Worm (Caenorhabditis elegans) whole organism, L1 larva: ENCODE measurements around the gene W09G12.9.

Experiments
- alr-1 ChIP-seq: fragments of 200-800 bp; sonication (Bioruptor generic); optimal IDR thresholded peaks from 2 replicates; lab custom pipeline; 2018; ENCODE audit warnings: borderline replicate concordance, mild to moderate bottlenecking, missing genetic modification characterization, missing compliant biosample characterization
- ceh-63 ChIP-seq: fragments of 200-800 bp; sonication (Bioruptor generic); optimal IDR thresholded peaks from 2 replicates; lab custom pipeline; 2018; ENCODE audit warnings: mild to moderate bottlenecking, missing genetic modification characterization, missing compliant biosample characterization
- fkh-10 ChIP-seq: sonication (generic microtip); optimal IDR thresholded peaks from 2 replicates; lab custom pipeline; 2017; ENCODE audit warnings: missing biosample characterization, missing genetic modification reagents, missing genetic modification characterization
- fkh-8 ChIP-seq: sonication (generic microtip); optimal IDR thresholded peaks from 2 replicates; lab custom pipeline; 2016; ENCODE audit warnings: mild to moderate bottlenecking, missing genetic modification characterization, missing compliant biosample characterization
- lin-13 ChIP-seq: fragments of 150-350 bp; optimal IDR thresholded peaks from 2 replicates; lab custom pipeline; 2014; ENCODE audit warnings: missing biosample characterization, missing genetic modification reagents, missing genetic modification characterization
- lin-15B ChIP-seq: fragments of 150-350 bp; sonication (generic microtip); optimal IDR thresholded peaks from 3 replicates; lab custom pipeline; 2014; ENCODE audit warnings: missing biosample characterization, missing genetic modification characterization
- mab-9 ChIP-seq: fragments of 200-800 bp; sonication (Bioruptor generic); IDR thresholded peaks from 2 replicates; pipeline ENCODE4 v1.3.6; 2022; ENCODE audit warnings: missing genetic modification reagents, missing genetic modification characterization, missing compliant biosample characterization
- nhr-237 ChIP-seq: fragments of 150-350 bp; optimal IDR thresholded peaks from 2 replicates; lab custom pipeline; 2014; ENCODE audit warnings: missing biosample characterization, missing genetic modification characterization
- nhr-28 ChIP-seq: fragments of 150-350 bp; optimal IDR thresholded peaks from 2 replicates; lab custom pipeline; 2014; ENCODE audit warnings: missing biosample characterization, missing genetic modification characterization
- nhr-76 ChIP-seq: sonication (generic microtip); optimal IDR thresholded peaks from 2 replicates; lab custom pipeline; 2017; ENCODE audit warnings: missing biosample characterization, missing genetic modification characterization
- nhr-84 ChIP-seq: sonication (generic microtip); optimal IDR thresholded peaks from 2 replicates; lab custom pipeline; 2017; ENCODE audit warnings: missing biosample characterization, missing genetic modification characterization
- skn-1 ChIP-seq: fragments of 150-350 bp; optimal IDR thresholded peaks from 2 replicates; lab custom pipeline; 2014; ENCODE audit warnings: missing biosample characterization, missing genetic modification characterization
- xbp-1 ChIP-seq: sonication (generic microtip); optimal IDR thresholded peaks from 2 replicates; lab custom pipeline; 2016; ENCODE audit warnings: missing genetic modification characterization, missing compliant biosample characterization
- ztf-4 ChIP-seq: fragments of 150-350 bp; optimal IDR thresholded peaks from 2 replicates; lab custom pipeline; 2014; ENCODE audit warnings: missing biosample characterization, missing genetic modification characterization

DNA sequence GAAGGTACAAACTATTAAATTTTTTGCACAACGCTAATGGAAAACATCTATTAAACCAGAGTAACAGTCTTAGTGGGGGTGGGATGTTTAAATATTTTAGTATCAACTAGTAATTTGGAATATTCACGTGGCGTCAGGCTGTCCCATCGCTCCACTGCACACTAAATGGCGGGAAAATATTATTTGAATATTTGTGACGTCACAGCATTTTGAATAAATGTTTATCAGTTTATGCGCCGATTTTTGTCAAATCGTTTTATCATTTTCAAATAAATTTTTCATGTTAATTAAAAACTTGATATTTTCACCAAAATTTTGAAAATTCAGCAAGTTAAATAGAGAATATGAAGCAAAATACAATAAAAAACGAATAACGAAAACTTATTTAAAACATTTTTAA, 26.9 kb downstream of the W09G12.9 start, which contains the start of gene F38A1.15:
- no peak for TF ChIP-seq alr-1
- no peak for TF ChIP-seq ztf-4 (tag; lab: Kevin White, UChicago)
- no peak for TF ChIP-seq ceh-63 (GFP tag; lab: Kevin White, UChicago)
- TF ChIP-seq nhr-76 (tag; lab: Kevin White, UChicago) = no peak
- TF ChIP-seq skn-1 (tag; lab: Kevin White, UChicago) = no peak
- no peak for TF ChIP-seq mab-9 (GFP tag; lab: Robert Waterston, UW)
- TF ChIP-seq lin-13 (GFP tag; lab: Kevin White, UChicago) = no peak
- no peak for TF ChIP-seq lin-15B
- TF ChIP-seq nhr-237 (tag; lab: Kevin White, UChicago) = no peak
- no peak for TF ChIP-seq fkh-8 (tag; lab: Kevin White, UChicago)
- no peak for TF ChIP-seq fkh-10 (GFP tag; lab: Kevin White, UChicago)
- TF ChIP-seq xbp-1 (tag; lab: Kevin White, UChicago) = no peak
- TF ChIP-seq nhr-84 (tag; lab: Kevin White, UChicago) = no peak
- no peak for TF ChIP-seq nhr-28 (tag; lab: Kevin White, UChicago)
